Worm (Caenorhabditis elegans): Measurements from ENCODE around the gene hip-1.

Gene hip-1

DNA sequence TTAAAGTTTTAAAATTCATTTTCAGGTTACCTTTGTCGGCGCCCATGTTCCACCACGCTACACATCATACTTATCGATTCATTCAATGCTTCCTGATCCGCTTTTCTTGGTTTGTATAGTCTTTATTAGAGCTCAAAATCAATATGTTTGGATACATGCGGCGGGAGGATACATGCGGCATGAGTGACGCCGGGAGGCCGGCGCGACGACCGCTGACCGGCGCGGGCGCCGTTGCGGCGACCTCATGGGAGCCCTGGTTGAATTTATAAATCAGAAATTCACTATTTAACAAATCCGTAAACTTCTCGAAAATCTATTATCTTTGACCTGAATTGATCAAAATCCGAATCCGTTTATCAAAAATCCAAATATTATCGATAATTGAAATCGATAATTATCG is 40.6 kb downstream of the hip-1 start:
- TF ChIP-seq ceh-63 (GFP tag; optimal IDR thresholded peaks at IDR 0.05) (no peak), C34B4.2 (tag; optimal IDR thresholded peaks at IDR 0.05) (no peak), fkh-8 (tag; optimal IDR thresholded peaks at IDR 0.05) (no peak), fkh-4 (tag; optimal IDR thresholded peaks at IDR 0.05; ENCODE audit: borderline replicate concordance) (no peak), grh-1 (GFP tag; IDR thresholded peaks at IDR 0.05) (no peak), mef-2 (tag; optimal IDR thresholded peaks at IDR 0.05) (no peak), alr-1 (tag; optimal IDR thresholded peaks at IDR 0.05; ENCODE audit: borderline replicate concordance) (no peak), hpl-2 (GFP tag; optimal IDR thresholded peaks at IDR 0.05) (no peak), isw-1 (GFP tag; IDR thresholded peaks at IDR 0.05) (no peak), blmp-1 (tag; optimal IDR thresholded peaks at IDR 0.05) (no peak), rnt-1 (tag; optimal IDR thresholded peaks at IDR 0.05) (no peak), nhr-90 (tag; optimal IDR thresholded peaks at IDR 0.05; ENCODE audit: poor library complexity) (no peak), nhr-12 (tag; optimal IDR thresholded peaks at IDR 0.05) (no peak)

DNA sequence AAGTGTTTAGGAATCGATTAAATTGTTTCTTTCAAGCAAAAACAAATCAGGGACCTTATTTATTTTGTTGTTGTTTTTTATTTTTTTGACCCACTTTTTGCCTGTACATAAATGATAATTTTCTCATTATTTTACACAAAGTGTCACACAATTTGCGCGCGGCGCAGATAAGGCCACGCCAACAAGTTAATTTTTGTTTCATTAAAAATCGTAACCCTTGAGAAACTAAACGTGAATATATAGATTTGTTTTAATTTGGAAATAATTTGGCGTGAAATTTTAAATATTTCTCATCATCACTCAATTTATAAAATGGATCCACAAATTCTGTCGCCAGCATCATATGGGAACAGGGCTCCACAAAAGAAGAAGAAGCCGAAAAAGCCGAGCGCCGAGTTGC is 41.8 kb downstream of the hip-1 start, which contains the start of gene T05D4.5:
Gene T05D4.5 (plus strand): TSS at position 301 of the 400 bp plus-strand sequence.
- TF ChIP-seq efl-3 (GFP tag; optimal IDR thresholded peaks at IDR 0.05) = no peak
- TF ChIP-seq aly-2 (tag; optimal IDR thresholded peaks at IDR 0.05) = no peak
- no peak for TF ChIP-seq jun-1 (tag; optimal IDR thresholded peaks at IDR 0.05)
- TF ChIP-seq unc-62 (GFP tag; optimal IDR thresholded peaks at IDR 0.05) = no peak
- no peak for TF ChIP-seq nhr-12 (tag; optimal IDR thresholded peaks at IDR 0.05)
- no peak for TF ChIP-seq nhr-71 (tag; optimal IDR thresholded peaks at IDR 0.05)
- no peak for TF ChIP-seq blmp-1 (tag; optimal IDR thresholded peaks at IDR 0.05)
- TF ChIP-seq lin-15B (tag; optimal IDR thresholded peaks at IDR 0.05) = no peak
- no peak for TF ChIP-seq snpc-4 (tag; optimal IDR thresholded peaks at IDR 0.05)
- no peak for TF ChIP-seq vab-15 (tag; optimal IDR thresholded peaks at IDR 0.05)

DNA sequence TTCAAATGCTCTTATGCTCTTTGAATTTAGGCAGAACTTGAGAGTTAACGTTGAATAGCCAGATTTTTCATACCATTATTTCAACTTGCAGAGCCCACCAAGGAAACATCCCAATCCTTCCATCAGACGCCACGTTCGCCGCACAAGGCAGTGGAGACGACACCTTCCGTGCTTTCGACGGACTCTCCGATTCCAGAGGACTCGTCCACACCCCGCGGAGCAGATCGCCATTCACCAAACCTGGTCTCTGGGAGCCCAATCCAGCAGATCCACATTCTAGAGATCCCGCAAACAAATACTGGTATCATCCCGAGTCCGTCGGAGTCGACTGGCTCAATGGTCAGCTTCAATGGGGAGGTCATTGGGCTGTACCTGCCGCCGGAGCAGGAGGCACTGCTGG is 42.2 kb downstream of the hip-1 start:
- 0 out of 2 replicates have a peak, but pooled peaks have one; percentile 14 for TF ChIP-seq grh-1 (GFP tag; IDR thresholded peaks at IDR 0.05)
- TF ChIP-seq egl-13 (tag; optimal IDR thresholded peaks at IDR 0.05) = no peak

DNA sequence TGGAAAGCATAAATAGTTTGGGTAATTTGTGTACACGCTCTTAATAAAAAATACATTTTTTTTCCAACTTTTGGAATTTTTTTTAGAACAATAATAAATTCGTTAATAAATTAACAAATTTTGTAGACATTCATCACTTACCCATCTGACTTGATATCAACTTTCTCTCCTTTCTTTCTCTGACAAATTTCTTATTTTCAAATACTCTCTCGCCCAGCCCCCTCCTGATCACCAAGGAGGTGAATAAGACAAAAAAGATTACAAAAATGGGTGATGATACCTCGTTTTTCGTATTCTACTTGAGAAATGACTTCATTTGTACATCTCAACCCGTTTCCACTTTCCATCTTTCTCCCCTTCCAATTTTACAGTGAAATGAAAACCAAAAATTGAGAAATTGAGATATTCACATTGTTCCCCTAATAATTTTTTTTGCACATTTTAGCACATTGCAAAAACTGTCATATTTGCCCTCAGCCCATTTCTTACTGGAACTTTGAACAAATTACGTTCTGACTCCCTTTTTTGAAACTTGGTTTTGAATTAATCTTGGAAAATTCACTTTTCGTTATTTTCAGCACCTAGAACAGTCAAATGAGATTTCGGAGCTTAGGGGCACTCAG is 46.6 kb downstream of the hip-1 start, which contains the start of gene osm-7:
Gene osm-7 (plus strand): TSS at position 573 of the 623 bp plus-strand sequence.
- TF ChIP-seq elt-3 (tag; optimal IDR thresholded peaks at IDR 0.05) = peak in 1 of 6 experiments; percentile 55
- TF ChIP-seq nhr-85 (tag) = peak; percentile 37
- TF ChIP-seq unc-86 (tag; optimal IDR thresholded peaks at IDR 0.05) = no peak
- peak; percentile 70 for TF ChIP-seq blmp-1 (tag; optimal IDR thresholded peaks at IDR 0.05)

ce11 chrIII:13570347-13570746 is 51.9 kb downstream of the hip-1 start, which contains the start of gene exc-12:
Gene exc-12, minus strand, starts transcription at chrIII:13570447.
- no peak for TF ChIP-seq efl-3 (GFP tag; optimal IDR thresholded peaks at IDR 0.05)
- no peak for TF ChIP-seq nhr-20 (tag; optimal IDR thresholded peaks at IDR 0.05)
- no peak for TF ChIP-seq ceh-88 (GFP tag; IDR thresholded peaks at IDR 0.05)
- no peak for TF ChIP-seq unc-30 (tag; optimal IDR thresholded peaks at IDR 0.05)
- TF ChIP-seq lin-39 (tag; optimal IDR thresholded peaks at IDR 0.05) = no peak
- no peak for TF ChIP-seq nhr-47 (tag; optimal IDR thresholded peaks at IDR 0.05)
- TF ChIP-seq ztf-11 (tag; optimal IDR thresholded peaks at IDR 0.05) = no peak

DNA sequence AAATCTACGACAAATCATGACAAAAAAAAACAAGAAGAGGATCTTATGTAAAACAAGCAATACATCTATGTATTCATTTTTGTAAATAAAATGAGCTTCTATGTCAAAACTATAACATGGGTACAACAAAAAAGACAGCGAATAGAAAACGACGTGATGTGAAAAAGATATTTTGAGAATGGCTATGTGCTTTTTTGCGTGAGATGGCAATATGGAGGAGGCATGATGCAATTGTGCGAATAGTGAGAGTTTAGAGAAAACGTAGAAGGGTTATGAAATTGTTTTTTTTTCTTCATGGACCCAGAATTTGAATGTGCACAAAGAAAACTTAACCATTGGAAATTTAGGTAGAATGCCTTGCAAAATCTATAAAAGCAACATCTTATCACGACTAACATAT is 56.3 kb downstream of the hip-1 start:
- TF ChIP-seq ztf-11 (tag; optimal IDR thresholded peaks at IDR 0.05) (no peak), lsy-2 (tag; optimal IDR thresholded peaks at IDR 0.05) (peak in 1 of 2 experiments; percentile 12), ceh-82 (tag; optimal IDR thresholded peaks at IDR 0.05) (peak in 2 of 3 experiments; percentile 8 to 11), efl-1 (optimal IDR thresholded peaks at IDR 0.05) (peak in 1 of 2 experiments; percentile 3), efl-1 (GFP tag; optimal IDR thresholded peaks at IDR 0.05 in 1 of 2) (no peak), nhr-28 (tag; optimal IDR thresholded peaks at IDR 0.05) (no peak), swsn-7 (tag; optimal IDR thresholded peaks at IDR 0.05) (no peak), elt-3 (tag; optimal IDR thresholded peaks at IDR 0.05) (no peak), lin-14 (GFP tag; optimal IDR thresholded peaks at IDR 0.05) (peak; percentile 45), hlh-4 (tag; optimal IDR thresholded peaks at IDR 0.05) (no peak), nhr-71 (tag; optimal IDR thresholded peaks at IDR 0.05) (peak; percentile 16)

All from whole organism, L1 larva.